Fruit fly (Drosophila melanogaster) whole organism, adult: Measurements from ENCODE around the gene mew.
A peak's percentile ranks its signal among the peaks of the same experiment; 100 is the strongest.

Experiments
- CG11617 ChIP-seq: fragments of 200-800 bp; sonication (Bioruptor generic); optimal IDR thresholded peaks from 2 replicates; lab custom pipeline; 2017; ENCODE audit warnings: mild to moderate bottlenecking, missing biosample characterization, missing genetic modification reagents, missing genetic modification characterization
- CG12768 ChIP-seq: fragments of 200-800 bp; sonication (Bioruptor generic); optimal IDR thresholded peaks from 2 replicates; lab custom pipeline; 2017; ENCODE audit warnings: missing biosample characterization, missing genetic modification characterization, mild to moderate bottlenecking, moderate library complexity, missing genetic modification reagents
- CG1620 ChIP-seq: fragments of 200-800 bp; sonication (Bioruptor generic); optimal IDR thresholded peaks from 2 replicates; lab custom pipeline; 2016; ENCODE audit warnings: missing biosample characterization, missing genetic modification characterization
- CG33017 ChIP-seq: fragments of 200-800 bp; sonication (Bioruptor generic); optimal IDR thresholded peaks from 2 replicates; lab custom pipeline; 2018; ENCODE audit warnings: missing biosample characterization, mild to moderate bottlenecking, missing genetic modification characterization, moderate library complexity
- CG5204 ChIP-seq: fragments of 200-800 bp; sonication (Bioruptor generic); optimal IDR thresholded peaks from 2 replicates; lab custom pipeline; 2016; ENCODE audit warnings: missing biosample characterization, missing genetic modification characterization
- CG7045 ChIP-seq: fragments of 200-800 bp; sonication (Bioruptor generic); optimal IDR thresholded peaks from 2 replicates; lab custom pipeline; 2017; ENCODE audit warnings: missing biosample characterization, mild to moderate bottlenecking, missing genetic modification characterization
- Hr96 ChIP-seq: fragments of 200-800 bp; sonication (Bioruptor generic); optimal IDR thresholded peaks from 2 replicates; lab custom pipeline; 2016; ENCODE audit warnings: missing biosample characterization, missing genetic modification characterization
- Mnt ChIP-seq: fragments of 200-800 bp; sonication (Bioruptor generic); optimal IDR thresholded peaks from 2 replicates; lab custom pipeline; 2016; ENCODE audit warnings: missing biosample characterization, mild to moderate bottlenecking, missing genetic modification characterization
- bab1 ChIP-seq: fragments of 200-800 bp; sonication (Bioruptor generic); optimal IDR thresholded peaks from 3 replicates; lab custom pipeline; 2019; ENCODE audit warnings: missing biosample characterization, mild to moderate bottlenecking, missing genetic modification characterization, moderate library complexity
- kay ChIP-seq: fragments of 200-800 bp; sonication (Bioruptor generic); peaks from one replicate; lab custom pipeline; 2016; ENCODE audit warnings: missing biosample characterization, missing genetic modification characterization, borderline replicate concordance
- ovo ChIP-seq: fragments of 200-800 bp; sonication (Bioruptor generic); optimal IDR thresholded peaks from 2 replicates; lab custom pipeline; 2016; ENCODE audit warnings: missing biosample characterization, missing genetic modification characterization
- tj ChIP-seq: fragments of 200-800 bp; sonication (Bioruptor generic); optimal IDR thresholded peaks from 3 replicates; lab custom pipeline; 2017; ENCODE audit warnings: missing biosample characterization, mild to moderate bottlenecking, missing genetic modification characterization, moderate library complexity

DNA sequence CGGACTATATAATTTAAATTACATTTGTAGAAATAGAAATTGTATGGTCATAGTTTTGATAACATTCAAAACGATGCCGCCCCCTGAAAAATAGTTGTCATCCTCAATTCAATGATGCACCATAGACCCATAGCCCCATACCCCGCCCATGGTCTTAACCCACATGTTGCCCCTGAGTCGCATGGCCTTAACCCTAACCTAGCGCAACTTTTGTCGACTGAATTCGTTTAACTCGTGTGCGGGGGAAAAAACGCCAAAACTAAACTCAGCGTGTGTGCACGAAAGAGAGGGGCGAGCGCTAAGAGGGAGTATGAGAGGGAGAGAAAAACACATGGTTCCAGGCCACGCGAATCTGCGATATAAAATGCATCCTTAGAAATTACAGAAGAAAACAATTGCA is 47.9 kb downstream of the mew start:
- TF ChIP-seq CG1620 (GFP tag; lab: Kevin White, UChicago): no peak
- TF ChIP-seq Mnt (GFP tag; lab: Kevin White, UChicago): peak; percentile 20
- TF ChIP-seq CG33017: no peak
- no peak for TF ChIP-seq CG11617
- no peak for TF ChIP-seq CG7045 (GFP tag; lab: Kevin White, UChicago)
- TF ChIP-seq kay (GFP tag; lab: Kevin White, UChicago): no peak
- TF ChIP-seq CG12768 (GFP tag; lab: Kevin White, UChicago): no peak
- TF ChIP-seq CG5204 (GFP tag; lab: Kevin White, UChicago): no peak
- no peak for TF ChIP-seq tj
- no peak for TF ChIP-seq Hr96 (GFP tag; lab: Kevin White, UChicago)
- TF ChIP-seq ovo: no peak
- peak; percentile 11 for TF ChIP-seq bab1 (GFP tag; lab: Kevin White, UChicago)
